Fruit fly (Drosophila melanogaster): ENCODE results near the gene Tsc1.
A peak's percentile ranks its signal among the peaks of the same experiment; 100 is the strongest.

The Tsc1 gene

dm6 chr3R:24130080-24130479 is at the start of gene Tsc1, which contains the start of gene GatB:
Gene Tsc1, plus strand, starts transcription at chr3R:24130307.
Gene GatB, minus strand, starts transcription at chr3R:24130255.
- TF ChIP-seq CG17801 (GFP tag; optimal IDR thresholded peaks at IDR 0.05; ENCODE audit: partially characterized antibody) = peak; percentile 41

DNA sequence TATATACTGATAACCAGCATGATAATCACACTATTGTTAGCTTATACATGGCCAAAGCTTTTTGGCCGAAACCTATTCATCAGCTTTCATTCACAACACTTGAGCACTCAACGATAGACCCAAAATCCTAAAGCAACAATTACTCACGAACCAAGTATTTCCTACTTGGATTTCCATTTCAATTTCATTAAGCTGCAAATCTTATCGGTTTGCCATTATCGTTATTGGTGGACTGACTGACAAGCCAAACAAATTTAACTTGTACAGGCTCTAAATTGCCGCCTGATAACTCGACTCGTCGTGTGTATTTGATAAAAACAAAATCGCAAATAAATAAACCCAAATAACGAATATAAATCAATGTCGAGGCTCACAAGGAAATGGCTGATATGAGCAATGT is 45.1 kb upstream of the Tsc1 start:
- no peak for TF ChIP-seq CG17801 (GFP tag; optimal IDR thresholded peaks at IDR 0.05; ENCODE audit: partially characterized antibody)

DNA sequence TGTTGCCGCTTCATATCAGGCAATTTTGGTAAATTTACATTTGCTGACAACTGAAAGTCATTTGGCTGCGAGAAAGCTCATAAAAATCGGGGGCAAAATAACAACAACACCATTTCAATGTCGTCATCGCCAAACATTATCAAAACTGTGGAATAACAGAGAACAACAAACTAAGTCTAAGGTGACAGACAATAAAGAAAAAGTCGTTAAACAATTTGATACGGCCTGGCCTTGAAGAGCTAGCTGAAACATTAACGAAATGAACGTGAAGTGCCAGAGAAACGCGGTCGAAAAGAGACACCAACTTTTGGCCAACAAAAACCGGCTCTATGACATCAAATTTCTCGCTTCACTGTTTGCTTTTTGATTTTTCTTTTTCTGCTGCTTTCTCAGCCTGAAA is 40.0 kb upstream of the Tsc1 start:
- no peak for TF ChIP-seq CG17801 (GFP tag; optimal IDR thresholded peaks at IDR 0.05; ENCODE audit: partially characterized antibody)

dm6 chr3R:24091653-24092052 is 38.5 kb upstream of the Tsc1 start:
- no peak for TF ChIP-seq CG17801 (GFP tag; optimal IDR thresholded peaks at IDR 0.05; ENCODE audit: partially characterized antibody)

dm6 chr3R:24092590-24093151 is 37.4 kb upstream of the Tsc1 start:
- TF ChIP-seq CG17801 (GFP tag; optimal IDR thresholded peaks at IDR 0.05; ENCODE audit: partially characterized antibody) = no peak

- TF ChIP-seq CG17801 (GFP tag; optimal IDR thresholded peaks at IDR 0.05; ENCODE audit: partially characterized antibody) = no peak
Observed at dm6 chr3R:24093430-24093829, 36.7 kb upstream of the Tsc1 start.

DNA sequence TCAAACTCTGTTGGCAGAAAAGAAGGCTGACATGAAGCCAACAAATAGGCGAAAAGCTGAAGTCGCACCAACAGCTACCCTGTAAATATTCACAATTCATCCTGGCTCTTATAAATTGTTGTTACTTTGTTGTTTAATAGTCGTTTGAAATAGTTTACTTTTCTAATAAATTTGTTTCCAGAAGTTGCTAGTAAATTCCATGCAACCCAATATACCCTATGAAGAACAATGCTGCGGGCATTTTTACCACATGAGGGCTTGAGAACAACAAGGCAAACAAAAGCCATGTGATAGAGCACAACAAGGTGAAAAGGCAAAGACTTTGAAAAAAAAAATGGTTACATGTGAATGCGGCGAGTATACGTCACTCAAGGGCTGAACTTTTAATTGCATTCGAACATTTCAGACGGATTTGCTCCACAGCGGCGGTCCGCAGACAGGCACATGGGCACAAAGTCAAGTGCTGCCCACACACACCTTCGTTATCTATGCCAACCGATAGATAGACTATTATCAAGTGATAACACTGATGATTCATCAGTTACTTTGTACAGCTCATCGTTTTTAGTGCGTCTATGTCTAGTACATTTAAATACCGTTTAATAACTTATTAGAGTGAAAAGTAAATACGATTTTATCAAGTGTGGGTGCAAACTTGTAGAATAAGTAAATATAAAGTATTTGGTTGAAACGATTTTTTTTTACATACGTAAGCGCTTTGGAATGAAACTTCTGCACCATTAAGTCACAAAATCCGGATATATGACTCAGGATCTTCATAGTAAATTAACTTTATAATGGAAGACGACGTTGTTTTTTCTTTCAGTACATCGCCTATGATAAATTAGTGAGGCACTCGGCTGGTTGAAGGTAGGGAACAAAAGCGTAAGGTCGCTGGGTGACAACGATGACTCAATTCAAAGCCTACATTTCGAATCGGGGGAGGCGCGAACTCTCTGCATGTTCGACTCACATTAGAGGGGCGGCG is 30.8 kb upstream of the Tsc1 start:
- peak; percentile 60 for TF ChIP-seq CG17801 (GFP tag; optimal IDR thresholded peaks at IDR 0.05; ENCODE audit: partially characterized antibody)

DNA sequence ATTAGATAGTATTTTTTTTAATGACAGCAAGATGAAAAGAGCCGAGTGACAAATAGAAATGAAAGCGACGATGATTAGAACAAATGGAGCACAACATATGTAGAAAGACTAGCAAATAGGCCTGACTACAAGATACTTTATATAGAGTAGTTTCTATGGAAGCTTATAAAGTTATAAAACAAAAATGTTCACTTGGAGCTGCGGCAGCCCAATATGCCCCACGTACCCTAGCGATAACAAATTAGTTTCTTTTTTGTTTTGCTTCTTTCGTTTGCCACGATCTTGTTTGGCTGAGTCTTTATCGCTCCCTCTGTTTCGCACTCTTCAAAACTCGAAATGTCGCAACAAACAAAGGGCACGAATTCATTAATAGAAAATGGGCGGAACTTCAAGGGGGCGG is 29.4 kb upstream of the Tsc1 start:
- no peak for TF ChIP-seq CG17801 (GFP tag; optimal IDR thresholded peaks at IDR 0.05; ENCODE audit: partially characterized antibody)

dm6 chr3R:24101437-24101836 is 28.7 kb upstream of the Tsc1 start:
- TF ChIP-seq CG17801 (GFP tag; optimal IDR thresholded peaks at IDR 0.05; ENCODE audit: partially characterized antibody) = peak; percentile 74

DNA sequence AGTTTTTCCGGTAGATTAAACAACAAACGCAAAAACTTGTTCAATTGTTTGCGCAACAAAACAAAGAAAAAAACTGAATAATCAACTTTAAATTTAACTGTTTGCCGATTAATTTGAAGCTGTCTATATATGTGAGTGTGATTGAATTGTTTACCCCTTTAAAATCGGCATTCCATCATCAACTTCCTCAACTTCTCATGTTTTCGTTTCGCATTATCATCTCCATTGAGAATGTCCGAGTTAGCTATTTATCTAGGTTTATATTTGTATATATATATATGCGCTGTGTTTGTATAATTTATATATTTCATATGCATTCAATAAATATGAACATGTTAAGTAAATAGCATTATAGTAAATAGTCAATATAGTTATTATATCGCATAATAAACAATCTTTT is 27.7 kb upstream of the Tsc1 start:
- no peak for TF ChIP-seq CG17801 (GFP tag; optimal IDR thresholded peaks at IDR 0.05; ENCODE audit: partially characterized antibody)

DNA sequence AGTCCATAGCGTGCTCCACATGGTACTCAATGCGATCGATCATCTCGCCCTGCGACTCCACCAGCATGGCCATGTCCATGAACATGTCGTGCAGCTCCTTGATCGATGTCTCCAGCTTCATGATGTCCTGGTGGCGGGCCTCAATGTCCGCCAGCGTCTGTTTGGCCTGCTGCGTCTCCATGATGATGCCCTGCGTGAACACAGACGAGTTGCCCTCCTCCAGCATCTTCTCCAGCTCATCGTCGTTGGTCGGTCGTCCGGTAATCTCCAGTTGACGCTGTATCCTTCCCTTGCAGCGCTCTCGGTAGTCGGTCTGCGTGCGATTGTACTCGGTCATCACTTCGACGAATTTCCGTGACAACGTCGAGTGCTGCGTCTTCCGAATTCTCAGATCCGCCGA is 26.4 kb upstream of the Tsc1 start:
- no peak for TF ChIP-seq CG17801 (GFP tag; optimal IDR thresholded peaks at IDR 0.05; ENCODE audit: partially characterized antibody)

dm6 chr3R:24104471-24105311 is 25.4 kb upstream of the Tsc1 start:
- TF ChIP-seq CG17801 (GFP tag; optimal IDR thresholded peaks at IDR 0.05; ENCODE audit: partially characterized antibody) = peak; percentile 7

dm6 chr3R:24105312-24105902 is 24.7 kb upstream of the Tsc1 start, which contains the start of gene Syx1A:
Gene Syx1A, minus strand, starts transcription at chr3R:24105763.
- peak; percentile 8 for TF ChIP-seq CG17801 (GFP tag; optimal IDR thresholded peaks at IDR 0.05; ENCODE audit: partially characterized antibody)

DNA sequence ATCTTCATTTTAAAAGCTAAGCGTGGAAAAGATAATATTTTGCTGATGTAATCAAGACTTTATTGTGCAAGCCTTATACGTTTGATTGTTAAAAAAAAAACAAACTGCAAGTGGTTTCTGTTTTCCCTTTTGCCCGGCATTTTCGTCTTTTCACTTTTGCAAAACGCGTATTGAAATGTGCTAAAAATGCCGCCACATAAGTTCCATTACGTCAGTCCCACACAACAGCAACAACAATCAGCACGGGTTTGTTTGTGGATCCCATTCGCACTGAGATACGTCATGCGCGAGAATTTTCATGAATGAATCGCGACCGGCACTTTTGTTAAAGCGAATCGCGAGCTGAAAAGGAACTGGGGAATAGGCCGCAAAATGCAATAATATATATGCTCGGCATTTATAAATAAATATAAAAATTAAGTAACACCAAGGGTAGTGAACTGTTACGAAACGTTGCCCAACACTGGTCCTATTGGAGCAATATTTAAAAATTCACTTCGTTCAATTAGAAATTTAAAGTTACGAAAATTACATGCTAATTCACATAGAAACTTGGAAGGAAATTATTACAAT is 24.0 kb upstream of the Tsc1 start:
- TF ChIP-seq CG17801 (GFP tag; optimal IDR thresholded peaks at IDR 0.05; ENCODE audit: partially characterized antibody) = peak; percentile 61

Data from ovary, adult (tissue).